Fruit fly (Drosophila melanogaster): ENCODE results near the gene nol.

DNA sequence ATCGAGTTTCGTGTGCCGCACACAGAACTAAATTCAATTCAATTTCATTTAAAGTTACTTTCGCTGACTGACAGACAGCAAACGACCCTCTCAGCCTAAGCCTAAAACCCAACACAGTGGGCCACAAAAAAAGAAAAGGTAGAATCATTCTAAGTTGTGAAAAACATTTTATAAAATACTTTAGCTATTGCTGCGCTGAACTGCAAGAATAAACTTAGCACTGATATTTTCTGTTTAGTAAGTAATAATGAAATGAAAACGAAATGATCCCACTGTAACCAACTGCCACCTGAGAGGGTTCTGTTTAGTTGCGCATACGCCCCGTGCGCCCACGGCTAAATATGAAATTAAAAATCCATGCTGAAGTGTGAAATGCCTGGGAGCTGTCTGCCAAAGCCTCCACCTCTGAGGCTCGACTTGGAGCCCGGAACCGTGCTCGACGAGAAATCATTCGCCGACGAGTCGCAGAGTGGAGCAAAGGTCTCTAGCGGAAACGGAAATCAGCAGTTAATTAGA is 42.5 kb downstream of the nol start, which contains the start of gene CG14142:
- TF ChIP-seq CG4318 (GFP tag; optimal IDR thresholded peaks at IDR 0.05), result no peak
- TF ChIP-seq achi (GFP tag; optimal IDR thresholded peaks at IDR 0.05), result no peak
- no peak for TF ChIP-seq OdsH (GFP tag; optimal IDR thresholded peaks at IDR 0.05)
- no peak for TF ChIP-seq fkh (GFP tag; optimal IDR thresholded peaks at IDR 0.05)
- no peak for TF ChIP-seq Eip75B (GFP tag; optimal IDR thresholded peaks at IDR 0.05)
- TF ChIP-seq eg (GFP tag; IDR thresholded peaks at IDR 0.05), result no peak
- TF ChIP-seq CG9139 (GFP tag; optimal IDR thresholded peaks at IDR 0.05), result no peak
- TF ChIP-seq fd85E (GFP tag; optimal IDR thresholded peaks at IDR 0.05), result no peak
- no peak for TF ChIP-seq spab (GFP tag; optimal IDR thresholded peaks at IDR 0.05)
- no peak for TF ChIP-seq Lpt (GFP tag; optimal IDR thresholded peaks at IDR 0.05)

Measured in whole organism, prepupa.